Worm (Caenorhabditis elegans): ENCODE measurements around the gene Y73C8C.10.

DNA sequence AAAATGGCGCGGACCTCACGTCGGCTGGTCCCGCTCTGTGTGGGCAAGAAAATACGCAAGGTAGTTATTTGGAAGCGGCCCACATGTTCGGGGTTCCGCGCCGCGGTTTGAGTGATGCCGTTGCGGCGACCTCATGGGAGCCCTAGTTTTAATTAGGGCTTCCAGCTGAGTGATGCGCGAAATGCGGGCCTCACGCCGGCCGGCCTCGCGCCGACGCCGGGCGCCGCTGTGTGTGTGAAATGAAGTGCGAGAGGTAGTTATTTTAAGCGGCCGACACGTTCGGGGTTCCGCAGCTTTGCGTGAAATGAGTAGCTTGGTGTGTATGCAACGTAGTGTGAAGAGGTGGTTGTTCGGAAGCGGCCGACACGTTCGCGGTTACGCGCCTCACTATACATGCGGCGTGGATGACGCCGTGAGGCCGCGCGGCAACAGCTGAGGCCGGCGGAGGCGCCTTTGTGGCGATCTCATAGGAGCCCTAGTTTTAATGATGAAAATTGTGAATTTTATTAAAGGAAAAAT lies 22.4 kb upstream of the Y73C8C.10 start:
- no peak for TF ChIP-seq unc-62 (GFP tag; optimal IDR thresholded peaks at IDR 0.05 in 1 of 2)
- no peak for TF ChIP-seq unc-62 (tag; optimal IDR thresholded peaks at IDR 0.05)
- no peak for TF ChIP-seq fos-1 (tag; optimal IDR thresholded peaks at IDR 0.05)
- TF ChIP-seq daf-12 (tag; optimal IDR thresholded peaks at IDR 0.05): no peak
- no peak for TF ChIP-seq Y48G9A.11 (GFP tag; IDR thresholded peaks at IDR 0.05)
- TF ChIP-seq vab-7 (GFP tag; IDR thresholded peaks at IDR 0.05): no peak
- TF ChIP-seq nhr-28 (tag; optimal IDR thresholded peaks at IDR 0.05): no peak
- TF ChIP-seq nhr-6 (tag; optimal IDR thresholded peaks at IDR 0.05): no peak
- TF ChIP-seq mdl-1 (tag; optimal IDR thresholded peaks at IDR 0.05): no peak
- no peak for TF ChIP-seq ztf-11 (tag; optimal IDR thresholded peaks at IDR 0.05)
- TF ChIP-seq dpl-1 (GFP tag; optimal IDR thresholded peaks at IDR 0.05): no peak
